Fruit fly (Drosophila melanogaster): ENCODE results near the gene CG10383.

Gene CG10383

DNA sequence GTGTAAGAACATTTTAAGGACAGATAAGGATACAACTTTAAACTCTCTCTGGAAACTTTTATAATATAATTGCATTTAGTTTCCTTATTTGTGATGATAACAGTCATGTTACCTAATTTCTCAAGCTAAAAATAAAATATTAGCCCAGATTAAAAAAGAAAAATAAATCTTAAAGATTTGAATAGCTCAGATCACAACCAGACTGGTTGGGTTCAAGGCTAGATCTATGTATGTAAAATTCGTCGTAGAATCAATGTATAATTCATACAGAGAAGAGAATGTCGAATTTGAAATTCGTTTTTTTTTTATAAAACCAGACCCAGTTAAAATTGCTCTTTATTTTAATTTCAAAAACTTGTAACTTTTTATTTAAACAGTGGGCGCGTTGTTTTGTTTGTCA lies 18.7 kb upstream of the CG10383 start:
- no peak for TF ChIP-seq usp (GFP tag; optimal IDR thresholded peaks at IDR 0.05)
- TF ChIP-seq Dll (optimal IDR thresholded peaks at IDR 0.05), result no peak
- no peak for TF ChIP-seq EcR (GFP tag; optimal IDR thresholded peaks at IDR 0.05)
- TF ChIP-seq CG8478 (optimal IDR thresholded peaks at IDR 0.05), result no peak

DNA sequence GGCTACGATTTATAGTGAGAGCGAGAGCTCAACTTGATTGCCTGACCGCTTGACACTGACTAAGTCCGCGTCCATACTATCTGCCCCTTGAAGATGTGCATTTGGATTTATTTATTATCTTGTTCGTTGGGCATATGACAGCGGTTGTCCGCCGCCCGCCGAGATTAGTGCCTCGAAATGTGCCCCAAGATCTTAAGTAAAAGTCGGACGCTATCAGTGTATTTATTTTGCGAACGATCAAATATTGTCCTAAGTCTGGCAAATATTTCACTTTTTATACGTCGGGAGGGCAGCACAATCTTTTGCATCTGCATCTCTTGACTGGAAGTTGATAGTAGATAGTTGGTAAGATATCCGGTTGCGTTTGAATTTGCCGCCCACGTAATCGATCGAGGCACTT lies 18.3 kb upstream of the CG10383 start, which contains the start of gene Irk3:
TSS of gene Irk3 (minus strand) at position 63 of the 400 bp plus-strand sequence.
- TF ChIP-seq pan (optimal IDR thresholded peaks at IDR 0.05) (no peak), EcR (GFP tag; optimal IDR thresholded peaks at IDR 0.05) (no peak), psq (optimal IDR thresholded peaks at IDR 0.05) (no peak), CG8478 (optimal IDR thresholded peaks at IDR 0.05) (no peak), Dll (optimal IDR thresholded peaks at IDR 0.05) (no peak), usp (GFP tag; optimal IDR thresholded peaks at IDR 0.05) (no peak)

DNA sequence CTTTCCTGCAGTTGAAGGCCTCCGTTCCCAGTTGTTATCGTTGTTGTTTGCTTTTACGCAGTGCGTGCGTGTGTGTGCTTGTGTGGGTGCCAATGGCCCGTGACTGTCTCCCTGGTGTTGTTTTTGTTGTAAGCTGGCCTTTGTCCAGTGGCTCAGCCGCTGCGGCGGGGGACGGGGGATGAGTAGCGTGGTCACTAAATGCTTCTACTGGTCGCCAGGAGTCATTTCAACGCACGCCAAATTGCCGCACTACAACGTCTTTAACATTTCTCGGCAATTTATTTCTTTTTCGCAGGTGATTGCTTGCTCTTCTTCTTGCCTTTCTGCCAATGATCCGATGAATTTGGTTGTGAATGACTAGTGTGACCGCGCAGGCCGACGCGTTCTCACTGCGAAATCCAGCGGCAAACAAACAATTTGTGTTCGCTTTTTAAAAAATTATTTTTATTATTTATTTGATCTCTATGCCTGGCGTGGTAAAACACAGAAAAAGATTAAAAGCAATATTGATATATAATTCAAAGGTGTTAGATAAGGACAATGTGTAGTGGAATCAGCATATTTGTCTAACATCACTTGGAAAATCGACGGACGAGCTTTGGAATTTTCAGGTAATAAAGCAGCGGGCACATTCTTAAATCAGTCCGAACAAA lies 13.0 kb upstream of the CG10383 start, which contains the start of the genes Faf2 and Grip71:
TSS of gene Faf2 (minus strand) at position 450 of the 653 bp plus-strand sequence.
TSS of gene Grip71 (plus strand) at position 608 of the 653 bp plus-strand sequence.
- TF ChIP-seq usp (GFP tag; optimal IDR thresholded peaks at IDR 0.05) (no peak), pan (optimal IDR thresholded peaks at IDR 0.05) (no peak), Dll (optimal IDR thresholded peaks at IDR 0.05) (no peak), EcR (GFP tag; optimal IDR thresholded peaks at IDR 0.05) (no peak), psq (optimal IDR thresholded peaks at IDR 0.05) (no peak), CG8478 (optimal IDR thresholded peaks at IDR 0.05) (no peak)

DNA sequence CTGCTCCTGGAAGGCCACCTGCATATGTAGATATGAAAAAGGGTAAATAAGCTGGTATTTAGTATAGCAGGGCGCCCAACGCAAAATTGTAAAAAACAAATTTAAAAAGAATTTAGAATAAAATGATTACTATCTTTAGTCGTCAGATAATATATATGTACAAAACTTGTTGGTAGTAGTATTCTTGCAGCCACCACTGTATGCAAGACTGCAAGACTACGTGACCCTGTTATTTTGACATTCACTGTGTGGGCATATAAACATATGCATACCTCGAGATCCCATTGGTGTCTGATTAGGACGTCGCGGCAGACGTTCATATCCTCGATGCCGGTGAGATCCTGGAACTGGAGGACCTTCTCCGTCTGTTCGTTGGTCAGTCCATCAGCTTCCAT lies 12.4 kb upstream of the CG10383 start:
- TF ChIP-seq pan (optimal IDR thresholded peaks at IDR 0.05) (no peak), CG8478 (optimal IDR thresholded peaks at IDR 0.05) (no peak), usp (GFP tag; optimal IDR thresholded peaks at IDR 0.05) (no peak), EcR (GFP tag; optimal IDR thresholded peaks at IDR 0.05) (no peak), Dll (optimal IDR thresholded peaks at IDR 0.05) (no peak), psq (optimal IDR thresholded peaks at IDR 0.05) (no peak)

DNA sequence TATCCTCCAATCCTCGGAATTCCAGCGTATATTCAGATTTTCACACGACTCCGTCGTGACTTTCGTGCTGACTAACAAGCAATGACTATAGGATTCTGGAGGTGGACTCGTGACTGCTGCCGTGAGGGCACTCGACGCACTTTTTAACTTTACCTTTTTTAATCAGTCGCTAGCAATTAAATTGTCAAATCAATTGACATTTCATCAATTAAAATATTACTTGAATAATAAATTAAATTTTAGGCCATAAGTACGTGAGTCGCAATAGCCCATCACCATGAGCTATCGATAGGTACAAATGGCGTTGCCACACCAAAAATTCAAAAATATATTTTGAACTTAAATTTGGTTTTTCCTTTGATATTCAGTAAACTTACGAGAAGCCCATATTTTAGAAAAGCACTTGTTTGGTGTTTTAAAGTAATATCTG lies 10.2 kb upstream of the CG10383 start, which contains the start of gene Jwa:
TSS of gene Jwa (minus strand) at position 87 of the 430 bp plus-strand sequence.
- TF ChIP-seq usp (GFP tag; optimal IDR thresholded peaks at IDR 0.05) (no peak), psq (optimal IDR thresholded peaks at IDR 0.05) (no peak), pan (optimal IDR thresholded peaks at IDR 0.05) (no peak), Dll (optimal IDR thresholded peaks at IDR 0.05) (no peak), EcR (GFP tag; optimal IDR thresholded peaks at IDR 0.05) (no peak), CG8478 (optimal IDR thresholded peaks at IDR 0.05) (no peak)

DNA sequence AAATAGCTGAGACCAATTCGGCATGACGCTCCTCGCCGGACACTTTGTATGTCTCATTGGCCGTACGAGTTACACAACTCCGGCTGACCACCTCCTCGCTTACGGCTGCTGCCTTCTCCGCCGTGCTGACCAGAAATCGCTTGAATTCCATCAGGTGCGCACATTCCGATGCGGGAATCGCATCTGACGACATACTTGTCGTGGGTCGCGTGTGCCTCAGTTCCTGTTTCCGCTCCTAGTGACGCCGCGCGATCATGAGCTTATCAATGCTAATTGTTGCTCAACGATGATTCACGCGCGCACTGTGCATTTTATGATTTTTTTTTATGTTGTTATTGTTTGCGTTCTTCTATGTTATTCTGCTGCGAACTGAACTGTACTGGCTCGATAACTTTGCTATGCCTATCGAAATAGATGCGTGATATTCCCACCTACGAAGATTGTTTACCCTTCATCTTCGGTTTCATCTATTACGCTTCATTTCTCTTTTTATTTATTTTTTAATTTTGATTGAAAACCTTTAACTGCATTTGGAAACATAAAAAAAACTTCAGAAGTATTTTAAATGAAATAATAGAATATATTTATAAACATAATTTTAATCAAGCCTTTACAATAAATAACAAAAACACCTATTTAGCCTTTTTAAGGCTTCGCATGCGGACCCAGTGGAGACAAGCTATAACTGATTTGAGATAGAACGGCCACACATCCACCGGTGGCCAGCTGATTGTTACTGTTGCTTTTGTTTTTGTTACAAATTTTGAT lies 7.5 kb upstream of the CG10383 start, which contains the start of the genes CG10376 and CG10343:
TSS of gene CG10376 (minus strand) at position 385 of the 768 bp plus-strand sequence.
TSS of gene CG10343 (plus strand) at position 753 of the 768 bp plus-strand sequence.
- TF ChIP-seq CG8478 (optimal IDR thresholded peaks at IDR 0.05) (no peak), EcR (GFP tag; optimal IDR thresholded peaks at IDR 0.05) (no peak), usp (GFP tag; optimal IDR thresholded peaks at IDR 0.05) (no peak), psq (optimal IDR thresholded peaks at IDR 0.05) (no peak), pan (optimal IDR thresholded peaks at IDR 0.05) (no peak), Dll (optimal IDR thresholded peaks at IDR 0.05) (no peak)

DNA sequence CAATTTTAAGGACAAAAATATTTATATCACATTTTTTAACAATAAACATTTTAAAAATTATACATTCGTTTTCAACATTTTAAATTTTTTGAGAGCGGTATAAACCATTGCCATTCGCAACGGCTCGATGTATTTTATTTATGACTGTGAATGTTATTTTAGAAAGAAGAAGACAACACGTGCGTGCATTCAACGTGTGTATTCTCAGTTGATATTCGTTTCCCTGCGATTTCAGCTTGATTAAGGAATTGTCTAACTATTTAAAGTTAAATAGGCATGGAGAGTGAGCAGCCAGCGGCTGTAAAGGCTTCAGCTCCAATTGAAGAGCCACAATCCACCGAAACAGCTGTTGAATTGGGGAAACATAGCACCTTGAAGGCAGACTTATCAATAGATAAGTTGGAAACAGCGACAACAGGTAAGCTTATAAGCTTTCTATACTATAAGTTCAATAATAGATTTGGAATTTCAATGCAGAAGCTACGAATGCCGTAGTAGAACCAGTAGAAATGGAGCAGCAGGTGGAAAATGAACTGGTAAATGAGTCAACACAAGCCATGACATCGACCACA lies 3.2 kb upstream of the CG10383 start, which contains the start of gene CG10341:
TSS of gene CG10341 (plus strand) at position 156 of the 572 bp plus-strand sequence.
- TF ChIP-seq usp (GFP tag; optimal IDR thresholded peaks at IDR 0.05) (no peak), Dll (optimal IDR thresholded peaks at IDR 0.05) (no peak), pan (optimal IDR thresholded peaks at IDR 0.05) (no peak), CG8478 (optimal IDR thresholded peaks at IDR 0.05) (no peak), psq (optimal IDR thresholded peaks at IDR 0.05) (no peak), EcR (GFP tag; optimal IDR thresholded peaks at IDR 0.05) (no peak)

DNA sequence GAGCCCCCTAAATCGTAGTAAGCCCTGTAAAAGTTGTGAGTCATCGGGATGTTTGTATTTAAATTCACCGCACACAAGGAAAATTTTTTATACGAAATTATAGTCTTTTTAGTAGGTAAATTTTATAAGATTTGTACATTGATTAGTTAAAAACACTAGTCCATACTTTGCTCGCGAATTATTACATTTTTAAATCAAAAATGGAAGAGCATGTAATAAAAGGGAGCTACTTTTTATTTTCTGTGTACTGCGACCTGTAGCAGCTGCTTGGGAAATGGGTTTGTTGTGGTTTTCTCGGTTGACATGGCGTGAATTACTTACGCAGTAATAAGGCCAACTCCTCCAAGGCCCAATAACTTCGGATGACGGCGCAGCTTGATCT lies 687 bp downstream of the CG10383 start:
- TF ChIP-seq psq (optimal IDR thresholded peaks at IDR 0.05), result no peak
- no peak for TF ChIP-seq Dll (optimal IDR thresholded peaks at IDR 0.05)
- TF ChIP-seq CG8478 (optimal IDR thresholded peaks at IDR 0.05), result no peak
- no peak for TF ChIP-seq pan (optimal IDR thresholded peaks at IDR 0.05)
- no peak for TF ChIP-seq EcR (GFP tag; optimal IDR thresholded peaks at IDR 0.05)
- no peak for TF ChIP-seq usp (GFP tag; optimal IDR thresholded peaks at IDR 0.05)

DNA sequence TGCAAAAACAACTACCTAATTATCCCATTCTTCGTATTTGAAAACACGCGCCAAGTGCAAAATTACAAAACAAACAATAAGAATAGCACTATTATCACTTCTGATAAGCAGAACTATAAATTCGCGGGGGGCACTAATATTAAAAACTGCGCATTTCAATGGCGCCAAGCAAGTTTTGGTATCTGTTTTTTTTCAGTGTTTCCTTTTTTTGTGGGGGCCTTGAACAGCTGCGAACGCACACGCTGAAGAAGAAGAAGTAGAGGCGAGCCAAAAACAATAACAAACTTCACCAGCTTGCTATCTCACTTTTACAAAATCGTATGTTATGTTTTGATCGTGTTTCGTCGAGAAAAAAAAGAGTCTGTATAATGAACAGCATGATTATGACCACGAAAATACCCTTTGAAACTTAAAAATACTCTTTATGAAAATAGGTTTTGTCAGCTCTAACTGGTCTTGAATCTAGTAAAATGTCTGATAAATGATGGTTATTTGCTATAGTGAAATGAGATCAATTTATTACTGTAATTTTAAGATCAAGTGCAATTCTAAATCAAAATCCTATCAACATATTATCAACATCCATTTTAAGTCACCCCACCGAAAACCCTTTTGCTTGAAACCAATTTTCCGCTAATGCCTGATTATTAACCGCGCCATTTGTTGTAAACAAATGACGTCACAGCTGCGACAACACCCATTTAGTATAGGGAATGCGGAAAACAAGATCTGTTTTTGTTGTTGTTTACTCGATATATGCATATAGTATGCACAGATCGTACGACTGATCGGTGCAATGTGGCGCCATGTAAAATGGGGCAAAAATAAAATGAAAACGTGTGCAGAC lies 1.3 kb downstream of the CG10383 start:
- peak; percentile 3 for TF ChIP-seq pan (optimal IDR thresholded peaks at IDR 0.05)
- TF ChIP-seq Dll (optimal IDR thresholded peaks at IDR 0.05), result no peak

DNA sequence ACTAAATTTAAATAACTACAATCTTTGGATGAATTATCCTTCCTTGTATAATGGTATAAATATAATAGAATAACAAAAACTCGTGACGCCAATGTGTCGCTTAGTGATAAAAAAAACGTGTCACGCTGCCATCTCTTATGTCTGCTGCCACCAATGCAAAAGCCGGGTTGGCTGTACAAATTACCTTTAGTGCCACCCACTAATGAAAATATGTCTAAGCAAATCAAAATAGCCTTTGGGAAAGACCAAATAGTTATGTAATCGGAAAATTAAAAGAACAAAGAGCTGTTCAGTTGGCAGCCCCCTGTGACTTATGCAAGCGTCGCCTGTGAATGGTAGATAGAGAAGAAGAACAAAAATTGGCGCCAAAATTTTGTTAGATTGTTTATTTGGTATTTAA lies 6.0 kb downstream of the CG10383 start, which contains the start of gene CG10336:
TSS of gene CG10336 (plus strand) at position 153 of the 400 bp plus-strand sequence.
- TF ChIP-seq pan (optimal IDR thresholded peaks at IDR 0.05), result no peak
- TF ChIP-seq usp (GFP tag; optimal IDR thresholded peaks at IDR 0.05), result no peak
- TF ChIP-seq CG8478 (optimal IDR thresholded peaks at IDR 0.05), result no peak
- no peak for TF ChIP-seq EcR (GFP tag; optimal IDR thresholded peaks at IDR 0.05)
- no peak for TF ChIP-seq Dll (optimal IDR thresholded peaks at IDR 0.05)
- no peak for TF ChIP-seq psq (optimal IDR thresholded peaks at IDR 0.05)
